Fruit fly (Drosophila melanogaster): ENCODE results near the gene ATPsynE.

Gene ATPsynE

DNA sequence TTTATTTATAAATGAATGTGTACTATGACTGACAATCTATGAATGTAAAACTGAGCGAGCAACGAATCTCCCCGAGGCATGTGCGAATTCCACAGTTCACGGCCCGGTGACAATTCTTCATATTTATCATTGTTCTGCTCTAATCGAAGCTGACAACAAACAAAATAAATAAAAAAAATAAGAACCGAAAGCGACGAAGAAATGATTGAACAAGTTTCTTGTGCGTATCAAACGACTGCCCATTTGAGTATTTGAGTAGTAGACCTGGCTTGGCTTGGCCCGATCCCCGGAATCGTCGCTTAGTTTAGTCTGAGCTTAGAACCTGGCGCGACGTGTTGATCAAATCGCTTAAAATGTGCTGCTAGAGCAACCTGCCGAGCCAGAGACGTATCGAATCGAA lies 16.7 kb upstream of the ATPsynE start, which contains the start of gene CG31321:
TSS of gene CG31321 (plus strand) at position 301 of the 400 bp plus-strand sequence.
- TF ChIP-seq CG17801 (GFP tag; optimal IDR thresholded peaks at IDR 0.05; ENCODE audit: partially characterized antibody), result no peak

DNA sequence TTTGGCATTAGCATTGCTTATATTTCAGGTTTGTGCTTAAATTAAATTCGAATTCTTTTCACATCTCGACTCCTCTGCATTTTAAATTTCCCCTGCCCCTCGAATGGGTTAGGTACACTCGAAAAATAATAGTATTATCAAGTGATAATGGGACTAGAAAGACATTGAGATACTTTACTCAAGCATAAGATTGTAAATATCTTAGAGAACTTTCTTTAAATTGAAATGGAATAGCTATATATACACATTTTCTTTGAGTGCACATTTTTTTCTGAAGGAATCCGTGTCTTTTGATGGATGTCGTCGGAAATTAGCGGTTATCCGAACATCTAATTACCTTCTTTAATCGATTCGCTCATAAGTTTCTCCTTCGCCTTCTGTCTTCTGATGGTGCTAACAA lies 15.7 kb upstream of the ATPsynE start:
- TF ChIP-seq CG17801 (GFP tag; optimal IDR thresholded peaks at IDR 0.05; ENCODE audit: partially characterized antibody), result no peak

DNA sequence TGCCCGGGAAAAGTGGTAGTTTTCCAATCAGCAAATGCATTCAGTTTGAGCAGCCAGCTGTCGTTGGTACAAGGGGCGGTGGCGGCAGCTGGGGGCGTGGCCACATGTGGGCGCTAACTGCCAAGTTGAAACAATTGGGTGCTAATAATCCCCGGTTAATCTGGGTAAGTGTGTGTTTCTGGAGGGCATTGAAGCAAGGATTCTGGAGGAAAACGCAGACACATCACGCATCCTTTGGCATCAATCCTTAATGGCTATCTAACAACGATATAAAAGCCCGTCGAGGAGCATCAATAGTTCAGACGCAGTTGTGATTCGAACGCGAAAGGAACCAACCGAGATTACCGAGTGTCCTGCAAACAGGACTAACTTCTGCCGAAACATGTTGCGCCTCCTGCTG lies 12.2 kb upstream of the ATPsynE start, which contains the start of gene Crz:
TSS of gene Crz (plus strand) at position 301 of the 400 bp plus-strand sequence.
- no peak for TF ChIP-seq CG17801 (GFP tag; optimal IDR thresholded peaks at IDR 0.05; ENCODE audit: partially characterized antibody)

DNA sequence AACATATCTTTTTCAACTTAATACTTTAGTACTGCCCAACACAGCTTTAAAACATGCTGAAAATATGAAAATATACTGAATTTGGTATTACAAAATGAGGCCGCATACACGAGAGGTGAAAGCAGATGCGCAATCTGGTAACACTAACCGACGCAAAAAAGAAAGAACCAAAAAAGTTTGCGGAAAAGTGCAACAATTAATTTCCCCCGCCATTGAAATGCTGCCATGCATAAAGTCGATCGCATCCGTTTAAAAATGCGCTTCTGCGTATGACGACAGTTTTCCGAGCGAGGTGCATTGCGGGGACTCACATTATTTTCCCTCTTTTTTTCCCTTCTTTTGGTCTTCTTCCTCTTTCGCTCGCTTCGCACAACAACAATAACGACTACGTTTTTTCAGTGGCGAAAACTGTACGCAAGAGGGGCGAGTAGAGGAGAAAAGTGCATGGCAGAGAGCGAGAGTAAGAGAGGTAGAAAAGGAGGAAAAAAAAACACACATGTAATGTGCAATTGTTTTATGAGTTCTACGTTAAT lies 10.8 kb upstream of the ATPsynE start, which contains the start of gene Set8:
TSS of gene Set8 (plus strand) at position 127 of the 533 bp plus-strand sequence.
- TF ChIP-seq CG17801 (GFP tag; optimal IDR thresholded peaks at IDR 0.05; ENCODE audit: partially characterized antibody), result peak; percentile 81

DNA sequence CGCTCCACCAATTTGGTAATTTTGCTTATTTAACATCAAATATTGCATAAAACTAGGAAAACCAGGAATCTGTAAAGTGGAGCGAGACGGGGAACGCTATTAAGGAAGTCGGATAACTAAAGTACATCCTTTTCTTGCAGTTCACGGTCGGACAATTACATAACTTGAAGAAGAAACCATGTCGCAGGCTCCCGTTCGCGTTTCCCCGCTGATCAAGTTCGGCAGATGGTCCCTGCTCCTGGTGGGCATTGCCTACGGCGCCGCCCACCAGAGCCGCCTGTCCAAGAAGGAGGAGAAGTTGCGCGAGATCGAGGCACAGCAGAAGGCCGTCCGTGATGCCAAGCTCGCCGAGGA lies 343 bp downstream of the ATPsynE start:
- no peak for TF ChIP-seq CG17801 (GFP tag; optimal IDR thresholded peaks at IDR 0.05; ENCODE audit: partially characterized antibody)

DNA sequence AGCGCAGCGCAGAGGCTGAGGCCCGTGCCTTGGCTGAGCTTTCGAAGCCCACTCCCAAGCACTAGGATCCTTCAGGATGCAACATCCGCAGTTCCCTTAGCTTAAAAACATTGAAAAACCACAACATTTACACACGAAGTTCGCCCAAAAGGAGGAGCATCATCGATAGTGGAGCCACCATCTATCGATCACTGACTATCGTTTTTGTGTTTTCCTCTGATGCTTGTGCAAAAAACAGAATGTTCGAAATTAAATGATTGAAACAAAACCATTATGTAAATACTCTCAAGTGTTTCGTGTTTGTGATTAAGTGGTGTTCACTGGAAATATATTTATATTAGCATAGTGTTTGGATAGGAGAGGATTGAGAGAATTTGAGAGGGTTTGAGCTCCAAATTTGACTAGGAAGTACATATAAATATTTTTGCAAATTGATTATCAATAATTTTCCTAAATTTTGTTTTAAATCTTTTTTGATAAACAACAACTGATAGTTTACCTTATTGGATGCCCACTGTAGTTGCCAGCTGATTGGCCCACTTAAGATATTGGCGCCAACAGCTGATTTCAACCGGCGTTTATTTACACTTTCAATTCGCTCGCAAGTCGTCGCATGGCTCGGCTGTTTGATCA lies 841 bp downstream of the ATPsynE start, which contains the start of gene spn-B:
TSS of gene spn-B (plus strand) at position 580 of the 633 bp plus-strand sequence.
- peak; percentile 85 for TF ChIP-seq CG17801 (GFP tag; optimal IDR thresholded peaks at IDR 0.05; ENCODE audit: partially characterized antibody)

DNA sequence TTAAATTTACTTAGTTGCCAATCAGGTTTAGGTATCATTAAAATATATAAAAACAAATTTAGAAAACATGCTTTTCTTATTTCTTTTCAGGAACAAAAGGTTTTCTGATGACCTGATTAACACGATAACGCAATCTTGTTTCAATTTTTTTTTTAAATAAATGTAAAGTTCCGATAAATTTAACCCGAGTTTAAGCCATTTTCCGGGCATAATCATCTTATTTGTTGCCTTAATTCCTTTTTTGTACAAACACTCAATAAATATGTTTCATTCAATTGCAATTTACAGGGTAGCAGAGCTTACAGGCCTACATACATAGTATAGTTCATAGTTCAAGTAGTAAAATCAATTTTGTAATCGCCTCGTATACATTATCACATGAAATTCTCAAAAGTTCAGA lies 2.8 kb downstream of the ATPsynE start:
- no peak for TF ChIP-seq CG17801 (GFP tag; optimal IDR thresholded peaks at IDR 0.05; ENCODE audit: partially characterized antibody)

DNA sequence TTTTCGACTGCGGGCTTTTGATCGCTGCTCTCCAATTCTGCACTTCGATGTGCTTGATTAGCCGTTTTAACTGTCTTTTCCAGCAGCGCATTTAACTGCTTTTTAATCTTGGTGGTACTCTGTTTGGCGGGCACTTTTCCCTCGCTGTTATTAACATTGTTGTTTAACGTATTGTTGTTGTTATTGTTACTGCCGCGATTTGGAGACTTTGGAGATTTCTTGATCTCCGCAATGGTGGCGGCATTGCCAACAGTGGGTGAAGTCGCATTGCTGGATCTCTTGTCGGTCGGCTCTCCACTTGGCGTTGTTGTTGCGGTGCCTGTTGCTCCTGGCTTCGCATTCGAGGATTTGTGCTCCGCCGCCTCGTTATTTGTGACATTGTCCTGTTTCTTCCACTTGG lies 3.9 kb downstream of the ATPsynE start:
- TF ChIP-seq CG17801 (GFP tag; optimal IDR thresholded peaks at IDR 0.05; ENCODE audit: partially characterized antibody), result no peak

DNA sequence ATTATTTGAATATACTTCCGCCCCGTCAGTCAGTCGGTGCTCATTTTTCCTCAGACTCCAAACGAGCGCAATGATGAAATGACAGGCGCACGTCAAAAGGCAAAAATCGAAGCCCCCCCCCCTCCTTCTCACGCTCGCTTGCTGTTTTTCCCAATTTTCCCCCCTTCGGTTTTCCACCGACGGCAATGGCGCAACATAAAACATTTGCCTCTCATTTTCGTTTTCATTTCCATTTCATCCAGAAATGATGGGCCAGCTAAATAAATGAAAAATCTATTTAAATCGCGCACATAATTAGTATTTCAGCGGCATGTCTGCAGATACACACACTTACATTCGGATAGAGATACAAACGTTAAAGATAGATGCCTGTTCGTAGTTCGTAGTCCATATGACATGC lies 4.7 kb downstream of the ATPsynE start:
- TF ChIP-seq CG17801 (GFP tag; optimal IDR thresholded peaks at IDR 0.05; ENCODE audit: partially characterized antibody), result no peak

DNA sequence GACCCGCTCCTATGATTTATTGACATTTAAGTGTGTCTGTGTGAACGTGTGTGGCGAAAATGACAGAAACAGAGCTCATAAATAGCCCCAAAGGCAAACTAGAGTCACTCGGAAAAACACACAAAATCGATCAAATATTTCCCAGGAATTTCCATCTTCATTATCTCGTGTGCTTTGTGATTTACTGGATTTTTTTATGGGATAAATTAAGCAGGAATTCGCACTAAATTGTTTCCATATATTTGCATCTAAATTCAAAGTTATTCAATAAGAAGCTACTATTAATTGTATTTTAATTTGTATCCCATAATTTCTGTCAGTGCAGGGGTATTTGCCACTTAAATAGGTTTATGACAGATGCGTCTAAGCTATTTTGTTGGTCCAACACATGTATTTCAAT lies 6.0 kb downstream of the ATPsynE start:
- TF ChIP-seq CG17801 (GFP tag; optimal IDR thresholded peaks at IDR 0.05; ENCODE audit: partially characterized antibody), result no peak

DNA sequence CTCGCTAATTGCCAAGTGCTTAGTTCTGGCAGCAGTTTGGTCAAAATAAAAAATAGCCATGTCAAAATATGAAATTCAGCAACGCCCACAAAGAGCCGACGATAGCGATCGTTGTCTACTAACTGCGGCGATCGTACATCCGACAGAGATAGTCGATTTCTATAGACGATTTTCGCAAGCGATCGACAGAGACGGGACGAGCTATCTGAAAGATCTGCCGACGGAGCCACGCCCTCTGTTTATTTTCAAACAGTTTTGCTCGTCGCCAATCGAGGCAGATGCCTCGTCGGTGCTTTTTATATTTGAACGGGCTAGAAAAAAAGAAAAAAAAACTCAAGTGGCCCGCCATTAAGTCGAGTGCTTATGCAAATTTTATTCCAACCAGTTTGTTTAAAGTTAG lies 8.8 kb downstream of the ATPsynE start:
- no peak for TF ChIP-seq CG17801 (GFP tag; optimal IDR thresholded peaks at IDR 0.05; ENCODE audit: partially characterized antibody)

DNA sequence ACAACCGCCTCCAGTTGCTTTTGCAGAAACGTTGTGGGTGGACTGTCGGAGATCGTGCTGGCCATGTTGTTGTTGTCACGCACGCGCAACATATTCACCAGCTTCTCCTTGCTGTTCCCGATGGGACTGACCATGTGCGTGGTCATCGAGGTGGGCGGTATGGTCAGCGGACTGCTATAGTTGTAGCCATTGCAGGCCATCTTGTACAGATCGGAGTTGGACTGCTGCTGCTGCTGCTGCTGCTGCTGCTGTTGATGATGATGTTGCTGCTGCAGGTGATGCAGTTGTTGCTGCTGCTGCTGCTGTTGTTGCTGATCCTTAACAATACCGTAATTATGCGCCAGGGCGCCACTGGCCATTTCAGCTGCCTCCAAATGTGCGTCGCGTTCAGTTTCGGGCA lies 18.0 kb downstream of the ATPsynE start:
- no peak for TF ChIP-seq CG17801 (GFP tag; optimal IDR thresholded peaks at IDR 0.05; ENCODE audit: partially characterized antibody)

DNA sequence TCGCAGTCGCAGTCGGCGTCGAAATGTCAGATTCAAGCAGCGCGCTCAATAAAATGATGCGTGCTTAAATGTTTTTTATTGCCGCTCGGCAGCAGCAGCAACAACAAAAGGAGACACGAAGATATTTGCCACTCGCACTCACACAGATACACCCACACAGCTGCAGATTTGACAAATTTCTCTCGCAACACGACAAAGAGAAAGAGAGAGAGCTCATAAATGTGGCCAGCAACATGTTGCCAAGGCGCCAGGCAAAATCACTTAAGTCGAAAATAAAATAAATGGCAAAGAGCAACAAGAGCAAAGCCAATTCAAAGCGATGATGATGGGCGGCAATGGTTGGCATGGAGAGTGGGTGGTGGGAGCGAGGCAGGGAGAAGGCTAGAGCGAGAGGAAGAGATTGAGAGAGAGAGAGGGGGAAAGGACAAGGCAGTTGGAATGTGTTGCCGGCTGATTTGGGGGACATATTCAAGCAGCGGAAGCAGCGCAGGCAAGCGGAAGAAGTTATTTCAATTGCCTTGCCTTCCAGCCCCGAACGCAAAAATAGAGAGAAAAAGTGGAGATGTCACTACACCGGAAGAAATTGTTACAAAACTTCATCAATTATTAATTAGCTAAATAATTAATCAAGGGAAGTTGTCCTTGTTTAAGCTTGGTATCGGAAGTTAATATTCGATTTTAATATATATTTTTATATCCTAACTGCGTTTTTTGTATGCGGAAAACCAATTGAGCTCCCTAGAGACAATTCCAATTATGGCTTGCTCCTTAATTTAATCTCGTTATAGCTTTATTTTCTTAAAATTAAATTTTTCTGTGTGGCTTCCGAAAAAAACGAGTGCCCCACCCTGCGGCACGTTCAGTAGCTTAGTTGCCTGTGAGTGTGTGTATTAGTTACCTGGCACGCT lies 20.3 kb downstream of the ATPsynE start:
- TF ChIP-seq CG17801 (GFP tag; optimal IDR thresholded peaks at IDR 0.05; ENCODE audit: partially characterized antibody), result no peak

DNA sequence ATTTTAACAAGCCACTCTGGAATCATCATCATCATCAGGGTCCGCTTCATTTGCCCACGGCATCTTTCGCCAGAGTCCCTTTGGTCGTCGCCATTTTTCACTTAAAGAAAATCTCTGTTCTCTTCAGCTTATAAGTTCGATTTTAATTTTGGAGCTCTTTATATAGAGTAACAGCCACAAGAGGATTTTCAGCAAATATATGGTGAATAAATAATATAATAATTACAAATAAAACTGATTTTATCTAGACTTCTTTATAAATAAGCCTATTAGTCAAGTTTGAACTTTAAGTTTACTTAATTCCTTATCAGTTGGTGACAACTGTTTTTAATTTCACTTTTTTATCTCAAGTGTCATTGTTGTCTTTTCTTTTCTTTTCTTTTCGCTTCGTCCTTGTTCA lies 21.7 kb downstream of the ATPsynE start:
- no peak for TF ChIP-seq CG17801 (GFP tag; optimal IDR thresholded peaks at IDR 0.05; ENCODE audit: partially characterized antibody)

DNA sequence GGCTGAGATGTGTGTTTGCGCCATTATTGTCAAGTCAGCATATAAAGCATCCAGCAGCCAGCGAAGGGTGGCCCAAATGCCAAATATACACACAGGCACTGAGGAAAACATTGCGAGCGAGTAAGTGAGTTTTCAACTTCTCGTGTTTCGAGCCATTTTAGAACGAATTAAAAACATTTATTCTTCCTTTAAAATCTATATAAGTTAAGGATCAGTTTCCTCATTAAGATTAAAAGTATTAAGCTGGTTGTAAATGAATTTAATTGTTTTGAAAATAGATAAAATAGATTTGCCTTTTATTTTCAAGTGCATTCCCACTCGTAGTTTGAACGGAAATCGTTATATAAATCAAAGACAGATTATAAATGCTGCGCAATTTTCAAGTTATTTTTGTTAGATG lies 24.7 kb downstream of the ATPsynE start:
- TF ChIP-seq CG17801 (GFP tag; optimal IDR thresholded peaks at IDR 0.05; ENCODE audit: partially characterized antibody), result no peak

DNA sequence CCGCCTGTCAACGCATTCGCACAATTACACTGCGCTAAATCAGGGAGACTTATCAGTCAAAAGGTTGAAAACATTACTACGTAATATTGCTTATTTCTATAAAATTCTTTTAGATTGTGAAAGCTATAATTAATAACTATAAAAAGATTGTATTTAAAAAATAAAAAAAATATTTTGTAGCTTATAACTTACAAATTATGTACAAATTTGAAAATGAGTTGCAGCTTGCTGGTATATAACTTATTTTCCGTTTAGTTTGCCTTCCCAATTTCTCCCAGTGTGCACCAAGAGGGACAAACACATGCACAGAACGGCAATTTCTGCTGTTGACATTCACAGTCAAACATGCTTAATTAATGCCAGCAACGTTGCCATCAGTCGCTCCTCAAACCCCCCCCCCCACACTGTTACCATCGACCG lies 27.0 kb downstream of the ATPsynE start:
- TF ChIP-seq CG17801 (GFP tag; optimal IDR thresholded peaks at IDR 0.05; ENCODE audit: partially characterized antibody), result peak; percentile 88

Data from ovary, adult (tissue).